Fruit fly (Drosophila melanogaster) whole organism, embryonic: Measurements from ENCODE around the gene lute.
A peak's percentile ranks its signal among the peaks of the same experiment; 100 is the strongest.

Experiments
- ATbp ChIP-seq: fragments of 200-800 bp; sonication (Bioruptor generic); optimal IDR thresholded peaks from 2 replicates; lab custom pipeline; 2017; ENCODE audit warnings: missing biosample characterization, mild to moderate bottlenecking, missing genetic modification characterization, missing genetic modification reagents
- B-H2 ChIP-seq: fragments of 200-800 bp; sonication (Bioruptor generic); optimal IDR thresholded peaks from 2 replicates; lab custom pipeline; 2018; ENCODE audit warnings: missing biosample characterization, mild to moderate bottlenecking, missing genetic modification characterization
- CG10274 ChIP-seq: fragments of 200-800 bp; sonication (Bioruptor generic); optimal IDR thresholded peaks from 3 replicates; lab custom pipeline; 2017; ENCODE audit warnings: missing biosample characterization, mild to moderate bottlenecking, missing genetic modification characterization
- CG10321 ChIP-seq: fragments of 200-800 bp; sonication (Bioruptor generic); IDR thresholded peaks from 2 replicates; pipeline ENCODE4 v1.3.6; 2022; ENCODE audit warnings: missing biosample characterization, missing genetic modification characterization
- CG12942 ChIP-seq: fragments of 200-800 bp; sonication (Bioruptor generic); optimal IDR thresholded peaks from 3 replicates; lab custom pipeline; 2016; ENCODE audit warnings: missing biosample characterization, missing genetic modification characterization
- CG13624 ChIP-seq: fragments of 200-800 bp; sonication (Bioruptor generic); optimal IDR thresholded peaks from 2 replicates; lab custom pipeline; 2016; ENCODE audit warnings: missing biosample characterization, missing genetic modification characterization
- CG17912 ChIP-seq: fragments of 200-800 bp; sonication (Bioruptor generic); optimal IDR thresholded peaks from 2 replicates; lab custom pipeline; 2018; ENCODE audit warnings: missing biosample characterization, mild to moderate bottlenecking, missing genetic modification characterization
- CG1832 ChIP-seq: fragments of 200-800 bp; sonication (Bioruptor generic); optimal IDR thresholded peaks from 2 replicates; lab custom pipeline; 2017; ENCODE audit warnings: missing biosample characterization, mild to moderate bottlenecking, missing genetic modification characterization, inconsistent platforms
- CG18599 ChIP-seq: fragments of 200-800 bp; sonication (Bioruptor generic); optimal IDR thresholded peaks from 3 replicates; lab custom pipeline; 2017; ENCODE audit warnings: missing biosample characterization, missing genetic modification characterization, mild to moderate bottlenecking, moderate library complexity, missing genetic modification reagents
- CG2875 ChIP-seq: fragments of 200-800 bp; sonication (Bioruptor generic); optimal IDR thresholded peaks from 2 replicates; lab custom pipeline; 2017; ENCODE audit warnings: missing biosample characterization, mild to moderate bottlenecking, missing genetic modification characterization, missing genetic modification reagents
- CG31224 ChIP-seq: fragments of 200-800 bp; sonication (Bioruptor generic); IDR thresholded peaks from 2 replicates; pipeline ENCODE4 v1.3.6; 2022; ENCODE audit warnings: missing biosample characterization, missing genetic modification characterization
- CG3281 ChIP-seq: fragments of 200-800 bp; sonication (Bioruptor generic); optimal IDR thresholded peaks from 3 replicates; lab custom pipeline; 2017; ENCODE audit warnings: missing biosample characterization, mild to moderate bottlenecking, missing genetic modification characterization
- CG4617 ChIP-seq: fragments of 200-800 bp; sonication (Bioruptor generic); optimal IDR thresholded peaks from 3 replicates; lab custom pipeline; 2016; ENCODE audit warnings: missing biosample characterization, missing genetic modification characterization, borderline replicate concordance
- CG5180 ChIP-seq: fragments of 200-800 bp; sonication (Bioruptor generic); optimal IDR thresholded peaks from 3 replicates; lab custom pipeline; 2017; ENCODE audit warnings: missing biosample characterization, missing genetic modification characterization, mild to moderate bottlenecking, moderate library complexity, missing genetic modification reagents
- CG6272 ChIP-seq: fragments of 200-800 bp; sonication (Bioruptor generic); IDR thresholded peaks from 2 replicates; pipeline ENCODE4 v1.3.6; 2022; ENCODE audit warnings: missing biosample characterization, missing genetic modification characterization
- CG6683 ChIP-seq: fragments of 200-800 bp; sonication (Bioruptor generic); optimal IDR thresholded peaks from 2 replicates; lab custom pipeline; 2017; ENCODE audit warnings: missing biosample characterization, mild to moderate bottlenecking, missing genetic modification characterization, missing genetic modification reagents
- CG6813 ChIP-seq: fragments of 200-800 bp; sonication (Bioruptor generic); optimal IDR thresholded peaks from 2 replicates; lab custom pipeline; 2017; ENCODE audit warnings: missing biosample characterization, missing genetic modification characterization, mild to moderate bottlenecking, moderate library complexity, missing genetic modification reagents
- CG7372 ChIP-seq: fragments of 200-800 bp; sonication (Bioruptor generic); IDR thresholded peaks from 2 replicates; pipeline ENCODE4 v1.3.6; 2022; ENCODE audit warnings: missing biosample characterization, missing genetic modification characterization
- CG8281 ChIP-seq: fragments of 200-800 bp; sonication (Bioruptor generic); optimal IDR thresholded peaks from 2 replicates; lab custom pipeline; 2018; ENCODE audit warnings: missing biosample characterization, mild to moderate bottlenecking, missing genetic modification characterization, moderate library complexity
- CG9609 ChIP-seq: fragments of 200-800 bp; sonication (Bioruptor generic); optimal IDR thresholded peaks from 3 replicates; lab custom pipeline; 2016; ENCODE audit warnings: missing biosample characterization, missing genetic modification characterization
- CG9797 ChIP-seq: fragments of 200-800 bp; sonication (Bioruptor generic); optimal IDR thresholded peaks from 3 replicates; lab custom pipeline; 2018; ENCODE audit warnings: missing biosample characterization, mild to moderate bottlenecking, missing genetic modification characterization
- CG9932 ChIP-seq: fragments of 200-800 bp; sonication (Bioruptor generic); IDR thresholded peaks from 2 replicates; pipeline ENCODE4 v1.3.6; 2022; ENCODE audit warnings: missing biosample characterization, missing genetic modification characterization
- Fer2 ChIP-seq: fragments of 200-800 bp; sonication (Bioruptor generic); optimal IDR thresholded peaks from 2 replicates; lab custom pipeline; 2018; ENCODE audit warnings: missing biosample characterization, mild to moderate bottlenecking, missing genetic modification characterization, moderate library complexity
- Fer3 ChIP-seq: fragments of 200-800 bp; sonication (Bioruptor generic); optimal IDR thresholded peaks from 2 replicates; lab custom pipeline; 2018; ENCODE audit warnings: missing biosample characterization, mild to moderate bottlenecking, missing genetic modification characterization, moderate library complexity
- Gug ChIP-seq: fragments of 200-800 bp; sonication (Bioruptor generic); IDR thresholded peaks from 4 replicates; pipeline ENCODE4 v1.3.6; 2022; ENCODE audit warnings: missing biosample characterization, missing genetic modification characterization
- HLHmδ ChIP-seq: fragments of 200-800 bp; sonication (Bioruptor generic); optimal IDR thresholded peaks from 2 replicates; lab custom pipeline; 2018; ENCODE audit warnings: missing biosample characterization, mild to moderate bottlenecking, missing genetic modification characterization, moderate library complexity
- Hr3 ChIP-seq: fragments of 200-800 bp; sonication (Bioruptor generic); optimal IDR thresholded peaks from 3 replicates; lab custom pipeline; 2016; ENCODE audit warnings: missing biosample characterization, missing genetic modification characterization
- Hsf ChIP-seq: fragments of 200-800 bp; sonication (Bioruptor generic); optimal IDR thresholded peaks from 3 replicates; lab custom pipeline; 2016; ENCODE audit warnings: missing biosample characterization, missing genetic modification characterization
- Sin3A ChIP-seq: fragments of >200 bp; optimal IDR thresholded peaks from 2 replicates; lab custom pipeline; 2018
- Tbp ChIP-seq: fragments of >200 bp; optimal IDR thresholded peaks from 2 replicates; lab custom pipeline; 2018; ENCODE audit warnings: missing biosample characterization, missing genetic modification characterization
- Trl ChIP-seq, 3 experiments: fragments of >200 bp in 2 of 3; fragments of 200-800 bp in 1 of 3; sonication (Bioruptor generic) in 1 of 3; optimal IDR thresholded peaks; 2 replicates in 1 of 3; 3 replicates in 2 of 3; lab custom pipeline; 2016 to 2017; ENCODE audit warnings: missing biosample characterization in 1 of 3, missing genetic modification characterization in 1 of 3
- Xrp1 ChIP-seq: fragments of 200-800 bp; sonication (Bioruptor generic); IDR thresholded peaks from 2 replicates; pipeline ENCODE4 v1.3.6; 2022; ENCODE audit warnings: missing biosample characterization, missing genetic modification characterization
- abd-A ChIP-seq: fragments of 200-800 bp; sonication (Bioruptor generic); optimal IDR thresholded peaks from 3 replicates; lab custom pipeline; 2019; ENCODE audit warnings: missing biosample characterization, mild to moderate bottlenecking, missing genetic modification characterization, moderate library complexity
- ac ChIP-seq: fragments of 200-800 bp; sonication (Bioruptor generic); optimal IDR thresholded peaks from 3 replicates; lab custom pipeline; 2017; ENCODE audit warnings: missing biosample characterization, mild to moderate bottlenecking, missing genetic modification characterization
- ap ChIP-seq: fragments of 200-800 bp; sonication (Bioruptor generic); IDR thresholded peaks from 2 replicates; pipeline ENCODE4 v1.3.6; 2022; ENCODE audit warnings: missing biosample characterization, missing genetic modification characterization
- dan ChIP-seq: fragments of 200-800 bp; sonication (Bioruptor generic); IDR thresholded peaks from 2 replicates; pipeline ENCODE4 v1.3.6; 2022; ENCODE audit warnings: missing biosample characterization, missing genetic modification characterization
- dpn ChIP-seq, 2 experiments: fragments of 200-800 bp; sonication (Bioruptor generic); optimal IDR thresholded peaks; 3 replicates each; lab custom pipeline; 2016; ENCODE audit warnings: missing biosample characterization in 2 of 2, missing genetic modification characterization in 2 of 2
- gce ChIP-seq: fragments of 200-800 bp; sonication (Bioruptor generic); IDR thresholded peaks from 3 replicates; pipeline ENCODE4 v1.3.6; 2022; ENCODE audit warnings: missing biosample characterization, missing genetic modification characterization
- grau ChIP-seq: fragments of 200-800 bp; optimal IDR thresholded peaks from 3 replicates; lab custom pipeline; 2019; ENCODE audit warnings: missing biosample characterization, mild to moderate bottlenecking, missing genetic modification characterization, moderate library complexity
- insv ChIP-seq, 2 experiments: fragments of 200-800 bp; sonication (Bioruptor generic); optimal IDR thresholded peaks; 3 replicates each; lab custom pipeline; 2016 to 2018; ENCODE audit warnings: missing biosample characterization in 2 of 2, missing genetic modification characterization in 2 of 2
- jing ChIP-seq: fragments of 200-800 bp; sonication (Bioruptor generic); optimal IDR thresholded peaks from 2 replicates; lab custom pipeline; 2018; ENCODE audit warnings: missing biosample characterization, mild to moderate bottlenecking, missing genetic modification characterization
- kah ChIP-seq: fragments of 200-800 bp; sonication (Bioruptor generic); optimal IDR thresholded peaks from 2 replicates; lab custom pipeline; 2018; ENCODE audit warnings: missing biosample characterization, mild to moderate bottlenecking, missing genetic modification characterization
- kni ChIP-seq: fragments of 200-800 bp; sonication (Bioruptor generic); optimal IDR thresholded peaks from 3 replicates; lab custom pipeline; 2017; ENCODE audit warnings: mild to moderate bottlenecking, missing biosample characterization, missing genetic modification reagents, missing genetic modification characterization
- odd ChIP-seq: fragments of 200-800 bp; sonication (Bioruptor generic); optimal IDR thresholded peaks from 2 replicates; lab custom pipeline; 2017; ENCODE audit warnings: missing biosample characterization, mild to moderate bottlenecking, missing genetic modification characterization
- schlank ChIP-seq: fragments of 200-800 bp; sonication (Bioruptor generic); optimal IDR thresholded peaks from 2 replicates; lab custom pipeline; 2018; ENCODE audit warnings: missing biosample characterization, mild to moderate bottlenecking, missing genetic modification characterization
- tin ChIP-seq: fragments of 200-800 bp; sonication (Bioruptor generic); optimal IDR thresholded peaks from 3 replicates; lab custom pipeline; 2016; ENCODE audit warnings: missing biosample characterization, missing genetic modification characterization
- twi ChIP-seq: fragments of 200-800 bp; optimal IDR thresholded peaks from 2 replicates; lab custom pipeline; 2019; ENCODE audit warnings: missing biosample characterization, mild to moderate bottlenecking, missing genetic modification characterization, moderate library complexity
- vnd ChIP-seq: fragments of 200-800 bp; sonication (Bioruptor generic); IDR thresholded peaks from 3 replicates; pipeline ENCODE4 v1.3.6; 2022; ENCODE audit warnings: missing biosample characterization, missing genetic modification characterization; ENCODE audit not compliant: partially characterized antibody
- wor ChIP-seq: fragments of 200-800 bp; sonication (Bioruptor generic); IDR thresholded peaks from 2 replicates; pipeline ENCODE4 v1.3.6; 2022; ENCODE audit warnings: missing biosample characterization, missing genetic modification characterization

lute gene

DNA sequence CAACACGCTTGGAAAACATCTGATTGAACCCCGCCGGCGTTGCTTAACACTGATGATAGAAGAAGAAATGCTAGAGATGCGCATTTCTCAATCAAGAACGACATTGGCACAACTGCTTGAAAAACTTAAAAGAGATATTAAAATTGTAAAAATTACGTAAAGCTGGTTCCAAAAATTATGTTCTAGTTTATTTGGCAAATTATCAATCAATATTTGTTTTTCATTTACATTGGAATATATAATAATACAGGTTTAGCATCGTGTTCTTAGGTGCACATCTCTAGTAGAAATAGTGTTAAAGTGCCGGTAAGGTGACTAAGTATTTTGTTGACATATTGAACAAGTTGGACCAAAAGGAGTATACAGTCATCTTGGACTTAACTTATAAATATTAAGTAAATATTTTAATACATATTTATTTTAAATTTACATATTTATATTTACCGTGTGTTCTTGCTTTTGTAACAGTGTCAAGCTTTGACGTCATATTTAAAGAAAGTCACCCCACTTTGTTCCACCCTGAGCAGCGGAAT, 11.6 kb downstream of the lute start, which contains the start of the genes Brf and sds22 (continued):
- TF ChIP-seq CG17912 (GFP tag; lab: Kevin White, UChicago) (peak; percentile 77), CG9797 (peak; percentile 53), CG13624 (GFP tag; lab: Kevin White, UChicago) (peak; percentile 96), Gug (peak; percentile 92), CG9609 (GFP tag; lab: Kevin White, UChicago) (peak; percentile 97), jing (GFP tag; lab: Kevin White, UChicago) (peak; percentile 86), CG8281 (peak; percentile 85), kni (peak; percentile 74), ap (GFP tag; lab: Robert Waterston, UW) (peak; percentile 73), dan (GFP tag; lab: Robert Waterston, UW) (peak; percentile 86), HLHmδ (GFP tag; lab: Kevin White, UChicago) (no peak), ac (GFP tag; lab: Kevin White, UChicago) (peak; percentile 55), B-H2 (peak; percentile 97), CG2875 (peak; percentile 84), schlank (tag; lab: Kevin White, UChicago) (peak; percentile 90), Tbp (GFP tag; lab: Kevin White, UChicago) (no peak), CG6683 (peak; percentile 82), CG18599 (GFP tag; lab: Kevin White, UChicago) (peak; percentile 96), insv (GFP tag; optimal IDR thresholded peaks at IDR 0.05; lab: Kevin White, UChicago) (peak in 1 of 2 experiments; percentile 78), CG3281 (GFP tag; lab: Kevin White, UChicago) (peak; percentile 94), CG9932 (GFP tag; lab: Robert Waterston, UW) (peak; percentile 98), CG10321 (GFP tag; lab: Robert Waterston, UW) (peak; percentile 61; the same call in 1 of the 2 replicates), CG31224 (GFP tag; lab: Robert Waterston, UW) (peak; percentile 83), Sin3A (lab: Kevin White, UChicago) (peak; percentile 39), Xrp1 (GFP tag; lab: Robert Waterston, UW) (peak; percentile 95), Trl (optimal IDR thresholded peaks at IDR 0.05; lab: Kevin White, UChicago) (no peak), Trl (GFP tag; optimal IDR thresholded peaks at IDR 0.05; lab: Kevin White, UChicago) (peak; percentile 96), CG6813 (peak; percentile 81), Hr3 (peak; percentile 98), vnd (GFP tag; lab: Robert Waterston, UW) (peak; percentile 74), CG10274 (GFP tag; lab: Kevin White, UChicago) (peak; percentile 81), twi (peak; percentile 94), CG6272 (peak; percentile 96), CG12942 (GFP tag; lab: Kevin White, UChicago) (peak; percentile 95), kah (peak; percentile 76), tin (GFP tag; lab: Kevin White, UChicago) (peak; percentile 98), ATbp (GFP tag; lab: Kevin White, UChicago) (peak; percentile 69), dpn (GFP tag; optimal IDR thresholded peaks at IDR 0.05; lab: Kevin White, UChicago) (peak; percentile 97), CG7372 (peak; percentile 92), Fer3 (tag; lab: Kevin White, UChicago) (peak; percentile 94), odd (GFP tag; lab: Kevin White, UChicago) (peak; percentile 88), grau (peak; percentile 95), CG5180 (GFP tag; lab: Kevin White, UChicago) (peak; percentile 74), abd-A (tag; lab: Kevin White, UChicago) (no peak), Hsf (GFP tag; lab: Kevin White, UChicago) (peak; percentile 98), CG4617 (GFP tag; lab: Kevin White, UChicago) (peak; percentile 95), Fer2 (tag; lab: Kevin White, UChicago) (peak; percentile 96), wor (GFP tag; lab: Robert Waterston, UW) (peak; percentile 83; the same call in 1 of the 2 replicates), gce (GFP tag; lab: Robert Waterston, UW) (peak; percentile 63; the same call in 1 of the 3 replicates), CG1832 (GFP tag; lab: Kevin White, UChicago) (no peak)
